Fruit fly (Drosophila melanogaster): ENCODE measurements around the gene HGTX.

HGTX gene

dm6 chr3L:14551621-14552020 lies 47.7 kb downstream of the HGTX start:
- TF ChIP-seq Myc (optimal IDR thresholded peaks at IDR 0.05) (no peak), insv (optimal IDR thresholded peaks at IDR 0.05) (no peak), Sin3A (optimal IDR thresholded peaks at IDR 0.05) (no peak), h (optimal IDR thresholded peaks at IDR 0.05) (no peak), psq (optimal IDR thresholded peaks at IDR 0.05) (no peak), ttk (optimal IDR thresholded peaks at IDR 0.05) (no peak)

dm6 chr3L:14550839-14551415 lies 48.4 kb downstream of the HGTX start, which contains the start of gene Gbs-70E:
Gene Gbs-70E (minus strand): TSS chr3L:14550975.
- no peak for TF ChIP-seq Sin3A (optimal IDR thresholded peaks at IDR 0.05)
- no peak for TF ChIP-seq insv (optimal IDR thresholded peaks at IDR 0.05)
- no peak for TF ChIP-seq ttk (optimal IDR thresholded peaks at IDR 0.05)
- TF ChIP-seq h (optimal IDR thresholded peaks at IDR 0.05), result no peak
- no peak for TF ChIP-seq Myc (optimal IDR thresholded peaks at IDR 0.05)
- no peak for TF ChIP-seq psq (optimal IDR thresholded peaks at IDR 0.05)

- TF ChIP-seq psq (optimal IDR thresholded peaks at IDR 0.05) (no peak), ttk (optimal IDR thresholded peaks at IDR 0.05) (no peak), h (optimal IDR thresholded peaks at IDR 0.05) (no peak), Sin3A (optimal IDR thresholded peaks at IDR 0.05) (no peak), Myc (optimal IDR thresholded peaks at IDR 0.05) (no peak), insv (optimal IDR thresholded peaks at IDR 0.05) (no peak)
These were observed 49.4 kb downstream of the HGTX start for dm6 chr3L:14549958-14550357.

dm6 chr3L:14549215-14549614 lies 50.1 kb downstream of the HGTX start:
- no peak for TF ChIP-seq psq (optimal IDR thresholded peaks at IDR 0.05)
- TF ChIP-seq Sin3A (optimal IDR thresholded peaks at IDR 0.05), result no peak
- no peak for TF ChIP-seq Myc (optimal IDR thresholded peaks at IDR 0.05)
- no peak for TF ChIP-seq h (optimal IDR thresholded peaks at IDR 0.05)
- TF ChIP-seq ttk (optimal IDR thresholded peaks at IDR 0.05), result no peak
- no peak for TF ChIP-seq insv (optimal IDR thresholded peaks at IDR 0.05)

dm6 chr3L:14547811-14548765 lies 51.3 kb downstream of the HGTX start:
- TF ChIP-seq h (optimal IDR thresholded peaks at IDR 0.05) (no peak), ttk (optimal IDR thresholded peaks at IDR 0.05) (no peak), Sin3A (optimal IDR thresholded peaks at IDR 0.05) (no peak), psq (optimal IDR thresholded peaks at IDR 0.05) (no peak), Myc (optimal IDR thresholded peaks at IDR 0.05) (no peak), insv (optimal IDR thresholded peaks at IDR 0.05) (no peak)

dm6 chr3L:14546918-14547533 lies 52.3 kb downstream of the HGTX start:
- TF ChIP-seq h (optimal IDR thresholded peaks at IDR 0.05), result no peak
- no peak for TF ChIP-seq psq (optimal IDR thresholded peaks at IDR 0.05)
- TF ChIP-seq Sin3A (optimal IDR thresholded peaks at IDR 0.05), result no peak
- no peak for TF ChIP-seq insv (optimal IDR thresholded peaks at IDR 0.05)
- no peak for TF ChIP-seq ttk (optimal IDR thresholded peaks at IDR 0.05)
- no peak for TF ChIP-seq Myc (optimal IDR thresholded peaks at IDR 0.05)

dm6 chr3L:14544987-14545943 lies 54.1 kb downstream of the HGTX start:
- no peak for TF ChIP-seq ttk (optimal IDR thresholded peaks at IDR 0.05)
- no peak for TF ChIP-seq h (optimal IDR thresholded peaks at IDR 0.05)
- TF ChIP-seq Myc (optimal IDR thresholded peaks at IDR 0.05), result no peak
- no peak for TF ChIP-seq psq (optimal IDR thresholded peaks at IDR 0.05)
- no peak for TF ChIP-seq insv (optimal IDR thresholded peaks at IDR 0.05)
- no peak for TF ChIP-seq Sin3A (optimal IDR thresholded peaks at IDR 0.05)

- TF ChIP-seq Sin3A (optimal IDR thresholded peaks at IDR 0.05) (no peak), insv (optimal IDR thresholded peaks at IDR 0.05) (no peak), psq (optimal IDR thresholded peaks at IDR 0.05) (no peak), Myc (optimal IDR thresholded peaks at IDR 0.05) (no peak), ttk (optimal IDR thresholded peaks at IDR 0.05) (no peak), h (optimal IDR thresholded peaks at IDR 0.05) (no peak)
These were observed 55.2 kb downstream of the HGTX start for dm6 chr3L:14543971-14544655.

dm6 chr3L:14537435-14537991 lies 61.8 kb downstream of the HGTX start, which contains the start of gene Mpcp2:
Gene Mpcp2 (plus strand): TSS chr3L:14537651.
- no peak for TF ChIP-seq h (optimal IDR thresholded peaks at IDR 0.05)
- no peak for TF ChIP-seq Sin3A (optimal IDR thresholded peaks at IDR 0.05)
- no peak for TF ChIP-seq Myc (optimal IDR thresholded peaks at IDR 0.05)
- TF ChIP-seq ttk (optimal IDR thresholded peaks at IDR 0.05), result no peak
- no peak for TF ChIP-seq insv (optimal IDR thresholded peaks at IDR 0.05)
- no peak for TF ChIP-seq psq (optimal IDR thresholded peaks at IDR 0.05)

- no peak for TF ChIP-seq h (optimal IDR thresholded peaks at IDR 0.05)
- TF ChIP-seq ttk (optimal IDR thresholded peaks at IDR 0.05), result no peak
- no peak for TF ChIP-seq Myc (optimal IDR thresholded peaks at IDR 0.05)
- no peak for TF ChIP-seq Sin3A (optimal IDR thresholded peaks at IDR 0.05)
- no peak for TF ChIP-seq psq (optimal IDR thresholded peaks at IDR 0.05)
- TF ChIP-seq insv (optimal IDR thresholded peaks at IDR 0.05), result no peak
These were observed 63.2 kb downstream of the HGTX start, which contains the start of the genes bbg and CG43246 for dm6 chr3L:14536042-14536684. Gene bbg (minus strand): TSS chr3L:14536276. Gene CG43246 (plus strand): TSS chr3L:14536634.

Data from Kc167 (cell line).